Worm (Caenorhabditis elegans) whole organism, midembryonic: ENCODE results near the gene Y6E2A.7.

ENCODE experiments used
- T22C8.4 ChIP-seq: fragments of 200-800 bp; sonication (Bioruptor generic); IDR thresholded peaks from 2 replicates; pipeline ENCODE4 v1.3.6; 2022; ENCODE audit warnings: missing genetic modification characterization, missing compliant biosample characterization
- med-1 ChIP-seq: sonication (generic microtip); optimal IDR thresholded peaks from 2 replicates; lab custom pipeline; 2017; ENCODE audit warnings: missing genetic modification characterization, mild to moderate bottlenecking, missing compliant biosample characterization, antibody characterized with exemption, missing genetic modification reagents; ENCODE audit not compliant: insufficient read depth

DNA sequence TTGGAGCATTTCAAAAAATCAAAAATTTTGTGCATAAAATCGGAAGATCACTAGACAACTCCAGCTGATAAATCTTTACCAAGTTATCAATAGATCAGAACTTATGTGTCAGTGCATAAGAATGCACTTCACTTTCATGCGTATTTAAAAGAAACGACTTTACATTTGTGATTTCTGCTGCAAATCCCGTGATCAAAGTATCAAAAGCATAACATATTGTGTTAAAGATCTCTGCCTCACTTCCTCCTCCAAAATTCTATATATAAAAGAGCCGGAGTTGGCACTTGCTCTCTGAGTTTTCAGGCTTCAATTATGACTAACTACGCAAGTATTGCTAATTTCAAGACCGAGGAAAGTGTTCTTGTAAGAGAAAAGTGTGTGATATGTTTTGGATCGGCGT lies 26.0 kb upstream of the Y6E2A.7 start, which contains the start of gene nhr-198:
- TF ChIP-seq med-1 (GFP tag; lab: Kevin White, UChicago) (no peak), T22C8.4 (GFP tag; lab: Robert Waterston, UW) (no peak)
